Worm (Caenorhabditis elegans) whole organism, L3 larva: Measurements from ENCODE around the gene nhr-71.

Experiments used
- ceh-82 ChIP-seq: fragments of 150-350 bp; optimal IDR thresholded peaks from 2 replicates; lab custom pipeline; 2014; ENCODE audit warnings: missing biosample characterization, missing genetic modification characterization
- elt-2 ChIP-seq: sonication (generic microtip); optimal IDR thresholded peaks from 2 replicates; lab custom pipeline; 2016; ENCODE audit warnings: missing genetic modification reagents, mild to moderate bottlenecking, missing genetic modification characterization, missing compliant biosample characterization
- fkh-10 ChIP-seq: sonication (generic microtip); optimal IDR thresholded peaks from 2 replicates; lab custom pipeline; 2017; ENCODE audit warnings: missing biosample characterization, missing genetic modification reagents, missing genetic modification characterization
- nhr-11 ChIP-seq: fragments of 150-350 bp; optimal IDR thresholded peaks from 2 replicates; lab custom pipeline; 2014; ENCODE audit warnings: missing biosample characterization, missing genetic modification characterization
- unc-39 ChIP-seq: sonication (generic microtip); optimal IDR thresholded peaks from 4 replicates; lab custom pipeline; 2017; ENCODE audit warnings: missing biosample characterization, missing genetic modification characterization

DNA sequence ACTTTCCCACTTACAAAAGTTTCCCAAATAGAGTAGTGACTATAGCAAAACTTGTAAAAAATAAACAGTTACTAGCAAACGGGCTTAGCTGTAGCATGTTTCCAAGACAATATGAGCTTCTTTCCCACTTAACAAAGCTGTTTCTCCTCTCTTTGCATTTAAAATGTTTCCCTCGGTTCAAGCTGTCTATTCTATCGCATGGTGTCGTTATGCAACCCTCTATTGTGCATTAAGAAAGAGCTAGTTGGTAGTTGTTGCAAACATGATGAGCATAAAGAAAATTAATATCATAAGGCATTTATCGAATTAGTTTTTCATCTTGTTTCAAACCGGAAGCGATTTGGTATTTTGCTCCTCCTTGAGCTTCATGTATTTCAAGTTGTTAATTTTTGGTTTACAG lies 24.3 kb upstream of the nhr-71 start, which contains the start of gene poml-1:
- no peak for TF ChIP-seq nhr-11
- TF ChIP-seq elt-2 (tag; lab: Kevin White, UChicago), result no peak
- TF ChIP-seq unc-39 (tag; lab: Kevin White, UChicago), result no peak
- TF ChIP-seq fkh-10 (GFP tag; lab: Kevin White, UChicago), result no peak
- no peak for TF ChIP-seq ceh-82 (tag; lab: Kevin White, UChicago)
